Worm (Caenorhabditis elegans): ENCODE data around the gene F26G5.1.
A peak's percentile ranks its signal among the peaks of the same experiment; 100 is the strongest.

Gene F26G5.1

DNA sequence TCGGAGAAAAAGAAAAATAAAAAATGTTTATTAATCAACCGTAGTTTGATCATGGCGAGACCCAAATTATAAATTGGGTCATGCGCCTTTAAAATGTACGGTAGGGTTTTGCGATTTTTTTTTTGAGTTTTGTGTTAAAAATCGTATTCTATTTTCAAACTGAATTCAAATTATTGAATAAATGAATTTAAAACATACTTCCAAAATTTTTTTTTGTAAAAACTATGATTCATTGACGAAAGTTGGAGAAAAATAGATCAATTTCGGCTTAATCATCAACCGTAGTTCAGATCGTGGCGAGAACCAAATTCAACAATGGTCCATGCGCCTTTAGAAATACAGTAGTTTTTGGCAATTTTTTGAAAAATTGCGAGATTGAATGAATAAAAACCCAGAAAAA is 11.7 kb upstream of the F26G5.1 start:
- TF ChIP-seq him-1 (tag; optimal IDR thresholded peaks at IDR 0.05): no peak
- TF ChIP-seq W03F9.2 (tag; optimal IDR thresholded peaks at IDR 0.05): peak; percentile 39

ce11 chrV:4964020-4964635 is 11.2 kb upstream of the F26G5.1 start:
- no peak for TF ChIP-seq him-1 (tag; optimal IDR thresholded peaks at IDR 0.05)
- no peak for TF ChIP-seq W03F9.2 (tag; optimal IDR thresholded peaks at IDR 0.05)
- TF ChIP-seq dao-5 (tag; optimal IDR thresholded peaks at IDR 0.05): no peak

ce11 chrV:4964671-4965420 is 10.4 kb upstream of the F26G5.1 start:
- TF ChIP-seq dao-5 (tag; optimal IDR thresholded peaks at IDR 0.05): no peak
- no peak for TF ChIP-seq W03F9.2 (tag; optimal IDR thresholded peaks at IDR 0.05)
- no peak for TF ChIP-seq him-1 (tag; optimal IDR thresholded peaks at IDR 0.05)

DNA sequence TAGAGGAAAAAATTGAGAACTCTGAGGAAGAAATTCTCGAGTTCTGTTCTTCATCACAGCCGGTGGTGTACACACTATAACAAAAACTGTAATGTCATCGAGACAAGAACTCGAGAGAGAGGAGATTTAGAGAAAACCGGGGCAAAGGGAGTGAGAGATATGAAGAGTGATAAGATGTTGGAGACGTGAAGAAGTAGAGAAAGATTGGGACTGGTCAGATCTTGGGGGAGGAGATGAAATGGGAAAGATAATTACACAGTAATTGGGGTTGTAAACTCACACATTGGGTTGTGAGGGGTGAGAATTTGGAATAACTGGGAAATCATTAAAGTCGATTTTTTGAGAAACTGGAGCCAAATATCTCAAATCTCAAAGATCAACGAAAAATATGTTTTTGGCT is 9.5 kb upstream of the F26G5.1 start:
- TF ChIP-seq W03F9.2 (tag; optimal IDR thresholded peaks at IDR 0.05) (no peak), dao-5 (tag; optimal IDR thresholded peaks at IDR 0.05) (no peak), him-1 (tag; optimal IDR thresholded peaks at IDR 0.05) (no peak)

- TF ChIP-seq W03F9.2 (tag; optimal IDR thresholded peaks at IDR 0.05) (no peak), him-1 (tag; optimal IDR thresholded peaks at IDR 0.05) (no peak), dao-5 (tag; optimal IDR thresholded peaks at IDR 0.05) (no peak)
Observed at ce11 chrV:4967238-4967637, 8.0 kb upstream of the F26G5.1 start.

DNA sequence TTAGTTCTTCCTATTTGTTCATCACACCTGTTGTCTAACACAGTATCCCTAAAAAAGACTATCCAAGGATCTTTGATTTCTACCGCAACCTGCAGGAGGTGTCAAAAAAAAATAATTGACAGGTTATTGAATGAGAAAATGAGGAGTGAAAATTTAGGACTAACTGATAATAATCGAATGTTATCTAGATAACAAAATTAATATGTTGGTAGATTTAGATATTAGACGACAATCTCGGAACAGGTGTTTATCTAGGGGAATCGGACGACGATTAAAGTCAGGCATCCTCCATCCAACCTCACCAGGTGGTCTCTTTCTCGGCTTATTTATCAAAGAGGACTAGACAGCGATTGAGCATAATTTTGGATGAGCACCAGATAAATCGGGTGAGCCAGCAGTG is 6.5 kb upstream of the F26G5.1 start:
- no peak for TF ChIP-seq him-1 (tag; optimal IDR thresholded peaks at IDR 0.05)
- TF ChIP-seq W03F9.2 (tag; optimal IDR thresholded peaks at IDR 0.05): no peak
- no peak for TF ChIP-seq dao-5 (tag; optimal IDR thresholded peaks at IDR 0.05)

ce11 chrV:4969503-4969902 is 5.8 kb upstream of the F26G5.1 start:
- no peak for TF ChIP-seq him-1 (tag; optimal IDR thresholded peaks at IDR 0.05)
- no peak for TF ChIP-seq dao-5 (tag; optimal IDR thresholded peaks at IDR 0.05)
- no peak for TF ChIP-seq W03F9.2 (tag; optimal IDR thresholded peaks at IDR 0.05)

DNA sequence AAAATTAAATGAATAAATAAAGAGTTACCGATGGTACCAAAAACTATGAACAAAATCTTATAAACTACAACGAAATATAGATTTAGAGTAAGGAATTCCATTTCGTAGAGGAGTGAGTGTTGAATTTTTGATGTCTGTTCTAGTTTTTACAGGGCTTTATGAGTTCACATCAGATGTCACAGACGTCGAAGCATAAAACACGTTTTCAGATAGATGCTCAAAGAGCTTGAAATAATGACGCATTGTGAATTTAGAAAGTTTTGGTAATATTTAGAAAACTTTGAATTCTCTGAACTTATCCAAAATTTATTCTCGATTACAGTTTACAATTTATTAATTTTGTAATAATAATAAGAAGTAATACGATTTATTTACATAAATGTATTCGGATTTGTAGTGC is 2.3 kb upstream of the F26G5.1 start, which contains the start of gene srsx-9:
Gene srsx-9 (minus strand): TSS at position 101 of the 400 bp plus-strand sequence.
- TF ChIP-seq dao-5 (tag; optimal IDR thresholded peaks at IDR 0.05): no peak
- TF ChIP-seq him-1 (tag; optimal IDR thresholded peaks at IDR 0.05): no peak
- no peak for TF ChIP-seq W03F9.2 (tag; optimal IDR thresholded peaks at IDR 0.05)

- TF ChIP-seq him-1 (tag; optimal IDR thresholded peaks at IDR 0.05) (no peak), dao-5 (tag; optimal IDR thresholded peaks at IDR 0.05) (no peak), W03F9.2 (tag; optimal IDR thresholded peaks at IDR 0.05) (no peak)
Observed at ce11 chrV:4974677-4975076, 601 bp upstream of the F26G5.1 start, which contains the start of gene srsx-10. srsx-10 (minus strand) TSS chrV:4974777.

- TF ChIP-seq dao-5 (tag; optimal IDR thresholded peaks at IDR 0.05): no peak
- TF ChIP-seq him-1 (tag; optimal IDR thresholded peaks at IDR 0.05): no peak
- TF ChIP-seq W03F9.2 (tag; optimal IDR thresholded peaks at IDR 0.05): no peak
Observed at ce11 chrV:4977539-4977938, 2.3 kb downstream of the F26G5.1 start.

ce11 chrV:4979060-4979459 is 3.8 kb downstream of the F26G5.1 start, which contains the start of gene srsx-11:
srsx-11 (minus strand) TSS chrV:4979160.
- TF ChIP-seq him-1 (tag; optimal IDR thresholded peaks at IDR 0.05) (no peak), W03F9.2 (tag; optimal IDR thresholded peaks at IDR 0.05) (no peak), dao-5 (tag; optimal IDR thresholded peaks at IDR 0.05) (no peak)

DNA sequence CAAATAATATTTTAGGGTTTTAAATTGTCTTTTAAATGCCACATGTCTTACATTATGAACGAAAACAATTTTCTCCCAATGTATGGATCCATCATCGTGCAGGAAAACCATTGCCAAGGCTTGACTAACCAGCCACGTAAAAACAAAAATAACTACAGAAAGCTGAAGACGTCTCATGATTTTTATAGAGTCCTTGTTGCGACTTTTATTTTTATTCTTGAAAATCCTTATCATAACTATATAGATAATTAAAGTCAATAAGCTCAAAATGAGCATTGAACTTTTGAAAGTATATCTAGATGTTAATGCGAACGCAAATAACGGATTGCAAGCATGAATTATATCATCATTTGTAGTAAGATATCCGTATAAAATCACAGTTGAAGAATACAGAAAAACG is 4.8 kb downstream of the F26G5.1 start:
- no peak for TF ChIP-seq him-1 (tag; optimal IDR thresholded peaks at IDR 0.05)
- no peak for TF ChIP-seq W03F9.2 (tag; optimal IDR thresholded peaks at IDR 0.05)

DNA sequence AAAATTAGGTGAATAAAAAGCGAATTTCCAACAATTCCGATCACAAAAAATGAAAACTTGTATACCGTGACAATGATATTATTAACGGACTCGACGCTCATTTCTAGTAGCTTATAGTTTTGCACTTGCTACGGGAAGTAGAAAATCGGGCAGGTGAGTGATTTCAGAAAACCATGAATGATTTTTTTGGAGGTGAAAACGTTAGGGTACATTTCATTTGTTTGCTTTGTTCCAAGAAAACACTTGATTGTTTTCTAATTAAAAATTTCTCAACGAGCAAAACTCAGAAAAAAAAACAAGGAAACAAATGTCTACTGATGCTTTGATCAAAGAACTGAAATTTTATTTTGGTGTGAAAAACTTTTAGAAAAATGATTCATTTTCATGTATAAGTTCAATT is 5.6 kb downstream of the F26G5.1 start, which contains the start of gene srsx-12:
Gene srsx-12 (minus strand): TSS at position 101 of the 400 bp plus-strand sequence.
- TF ChIP-seq him-1 (tag; optimal IDR thresholded peaks at IDR 0.05): no peak
- TF ChIP-seq W03F9.2 (tag; optimal IDR thresholded peaks at IDR 0.05): no peak
- TF ChIP-seq dao-5 (tag; optimal IDR thresholded peaks at IDR 0.05): no peak

ce11 chrV:4983091-4983490 is 7.8 kb downstream of the F26G5.1 start, which contains the start of gene srsx-13:
srsx-13 (minus strand) TSS chrV:4983191.
- TF ChIP-seq W03F9.2 (tag; optimal IDR thresholded peaks at IDR 0.05) (no peak), dao-5 (tag; optimal IDR thresholded peaks at IDR 0.05) (no peak), him-1 (tag; optimal IDR thresholded peaks at IDR 0.05) (no peak)

Measured in whole organism, L4/young adult.